Worm (Caenorhabditis elegans) whole organism, mixed stage, embryonic: ENCODE results near the gene B0302.2.

Experiments used
- M03D4.4 ChIP-seq: sonication (generic microtip); optimal IDR thresholded peaks from 2 replicates; lab custom pipeline; 2017; ENCODE audit warnings: mild to moderate bottlenecking, missing genetic modification characterization, missing compliant biosample characterization
- pha-4 ChIP-seq: fragments of 150-350 bp; optimal IDR thresholded peaks from 2 replicates; lab custom pipeline; 2018; ENCODE audit warnings: missing biosample characterization, missing genetic modification reagents, missing genetic modification characterization

DNA sequence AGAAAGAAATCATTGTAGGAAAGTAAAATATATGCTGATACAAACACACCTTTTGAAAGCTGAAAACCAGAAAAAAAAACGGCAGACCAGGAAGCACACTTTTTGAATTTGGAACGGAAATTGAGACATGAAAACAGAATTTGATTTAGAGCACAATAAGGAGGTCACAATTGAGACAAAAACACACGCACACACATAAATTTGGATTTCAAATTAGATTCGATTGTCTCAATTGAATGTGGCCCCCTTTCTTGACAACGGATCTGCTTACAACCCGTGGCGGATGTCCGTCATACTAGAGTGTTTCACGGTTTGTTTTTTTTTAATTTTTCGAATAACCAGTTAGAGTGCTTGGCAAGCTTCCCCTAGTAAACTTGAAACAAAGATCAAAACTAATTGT lies 10.3 kb upstream of the B0302.2 start:
- TF ChIP-seq pha-4 (tag; lab: Kevin White, UChicago) (no peak), M03D4.4 (tag; lab: Kevin White, UChicago) (no peak)
